Fruit fly (Drosophila melanogaster) whole organism: ENCODE results near the gene Octbeta3R.
"Not testable (repeated sequence)": the region's sequence is repeated elsewhere in the genome, so short reads cannot be mapped to it uniquely, and the experiment has no call there.

Experiments
- CG8478 ChIP-seq: fragments of >200 bp; optimal IDR thresholded peaks from 2 replicates; lab custom pipeline; 2018; ENCODE audit warnings: inconsistent platforms
- EcR ChIP-seq, 2 experiments: fragments of >200 bp; optimal IDR thresholded peaks; 2 replicates each; lab custom pipeline; 2017; ENCODE audit warnings: missing biosample characterization in 2 of 2, missing genetic modification characterization in 2 of 2, missing genetic modification reagents in 2 of 2
- pan ChIP-seq: fragments of >200 bp; optimal IDR thresholded peaks from 2 replicates; lab custom pipeline; 2017
- psq ChIP-seq: fragments of >200 bp; optimal IDR thresholded peaks from 2 replicates; lab custom pipeline; 2017
- usp ChIP-seq: fragments of >200 bp; optimal IDR thresholded peaks from 2 replicates; lab custom pipeline; 2017; ENCODE audit warnings: missing biosample characterization, missing genetic modification characterization, mixed read lengths

Octbeta3R gene

dm6 chr3R:12502210-12502609 is 45.8 kb downstream of the Octbeta3R start, which contains the start of gene Hsp70Bbb:
Hsp70Bbb (plus strand) TSS chr3R:12502510.
- TF ChIP-seq usp (GFP tag; lab: Kevin White, UChicago); psq (lab: Kevin White, UChicago); CG8478 (lab: Kevin White, UChicago): not testable (repeated sequence)

dm6 chr3R:12467675-12468074 is 80.4 kb downstream of the Octbeta3R start, which contains the start of gene Hsp70Ba:
Hsp70Ba (minus strand) TSS chr3R:12467776.
- TF ChIP-seq CG8478 (lab: Kevin White, UChicago); EcR (GFP tag; optimal IDR thresholded peaks at IDR 0.05; lab: Kevin White, UChicago); pan (lab: Kevin White, UChicago): not testable (repeated sequence)

dm6 chr3R:12465198-12465597 is 82.8 kb downstream of the Octbeta3R start, which contains the start of gene CG5608:
CG5608 (minus strand) TSS chr3R:12465298.
- TF ChIP-seq pan, psq, CG8478 (lab: Kevin White, UChicago): not testable (repeated sequence)
